Fruit fly (Drosophila melanogaster) whole organism, embryonic: ENCODE results near the gene Iru.
A peak's percentile ranks its signal among the peaks of the same experiment; 100 is the strongest.

Experiments used
- Atf3 ChIP-seq: fragments of 200-800 bp; sonication (Bioruptor generic); optimal IDR thresholded peaks from 3 replicates; lab custom pipeline; 2016; ENCODE audit warnings: missing biosample characterization, missing genetic modification characterization
- Bteb2 ChIP-seq: fragments of 200-800 bp; sonication (Bioruptor generic); optimal IDR thresholded peaks from 2 replicates; lab custom pipeline; 2016; ENCODE audit warnings: missing biosample characterization, missing genetic modification characterization
- CG10366 ChIP-seq: fragments of 200-800 bp; sonication (Bioruptor generic); IDR thresholded peaks from 2 replicates; pipeline ENCODE4 v1.3.6; 2022; ENCODE audit warnings: missing biosample characterization, missing genetic modification characterization
- CG10543 ChIP-seq: fragments of 200-800 bp; sonication (Bioruptor generic); optimal IDR thresholded peaks from 3 replicates; lab custom pipeline; 2017; ENCODE audit warnings: missing biosample characterization, mild to moderate bottlenecking, missing genetic modification characterization, moderate library complexity
- CG13775 ChIP-seq: fragments of 200-800 bp; sonication (Bioruptor generic); optimal IDR thresholded peaks from 3 replicates; lab custom pipeline; 2017; ENCODE audit warnings: missing biosample characterization, mild to moderate bottlenecking, missing genetic modification characterization
- CG14441 ChIP-seq: fragments of 200-800 bp; sonication (Bioruptor generic); IDR thresholded peaks from 2 replicates; pipeline ENCODE4 v1.3.6; 2022; ENCODE audit warnings: missing biosample characterization, missing genetic modification characterization
- CG14860 ChIP-seq: fragments of 200-800 bp; sonication (Bioruptor generic); IDR thresholded peaks from 3 replicates; pipeline ENCODE4 v1.3.6; 2022; ENCODE audit warnings: missing biosample characterization, missing genetic modification characterization; ENCODE audit not compliant: partially characterized antibody
- CG15479 ChIP-seq: fragments of 200-800 bp; sonication (Bioruptor generic); optimal IDR thresholded peaks from 3 replicates; lab custom pipeline; 2019; ENCODE audit warnings: missing biosample characterization, mild to moderate bottlenecking, missing genetic modification characterization, moderate library complexity
- CG16813 ChIP-seq: fragments of 200-800 bp; sonication (Bioruptor generic); IDR thresholded peaks from 3 replicates; pipeline ENCODE4 v1.3.6; 2022; ENCODE audit warnings: missing biosample characterization, missing genetic modification characterization; ENCODE audit not compliant: partially characterized antibody
- CG1832 ChIP-seq: fragments of 200-800 bp; sonication (Bioruptor generic); optimal IDR thresholded peaks from 2 replicates; lab custom pipeline; 2017; ENCODE audit warnings: missing biosample characterization, mild to moderate bottlenecking, missing genetic modification characterization, inconsistent platforms
- CG30431 ChIP-seq: fragments of 200-800 bp; sonication (Bioruptor generic); optimal IDR thresholded peaks from 2 replicates; lab custom pipeline; 2017; ENCODE audit warnings: missing biosample characterization, missing genetic modification characterization
- CG3065 ChIP-seq: fragments of 200-800 bp; sonication (Bioruptor generic); optimal IDR thresholded peaks from 2 replicates; lab custom pipeline; 2016; ENCODE audit warnings: missing biosample characterization, missing genetic modification characterization
- CG31224 ChIP-seq: fragments of 200-800 bp; sonication (Bioruptor generic); IDR thresholded peaks from 2 replicates; pipeline ENCODE4 v1.3.6; 2022; ENCODE audit warnings: missing biosample characterization, missing genetic modification characterization
- CG3847 ChIP-seq: fragments of 200-800 bp; sonication (Bioruptor generic); IDR thresholded peaks from 2 replicates; pipeline ENCODE4 v1.3.6; 2022; ENCODE audit warnings: missing biosample characterization, missing genetic modification characterization
- CG8924 ChIP-seq: fragments of 200-800 bp; optimal IDR thresholded peaks from 3 replicates; lab custom pipeline; 2019; ENCODE audit warnings: missing biosample characterization, mild to moderate bottlenecking, missing genetic modification characterization, moderate library complexity
- CG9817 ChIP-seq: fragments of 200-800 bp; sonication (Bioruptor generic); optimal IDR thresholded peaks from 2 replicates; lab custom pipeline; 2018; ENCODE audit warnings: missing biosample characterization, mild to moderate bottlenecking, missing genetic modification characterization, moderate library complexity
- CG9932 ChIP-seq: fragments of 200-800 bp; sonication (Bioruptor generic); IDR thresholded peaks from 2 replicates; pipeline ENCODE4 v1.3.6; 2022; ENCODE audit warnings: missing biosample characterization, missing genetic modification characterization
- Fer1 ChIP-seq: fragments of 200-800 bp; sonication (Bioruptor generic); optimal IDR thresholded peaks from 2 replicates; lab custom pipeline; 2017; ENCODE audit warnings: missing biosample characterization, mild to moderate bottlenecking, missing genetic modification characterization
- Mad ChIP-seq: fragments of 200-800 bp; sonication (Bioruptor generic); optimal IDR thresholded peaks from 2 replicates; lab custom pipeline; 2016; ENCODE audit warnings: missing biosample characterization, missing genetic modification characterization
- Max ChIP-seq: fragments of 200-800 bp; sonication (Bioruptor generic); optimal IDR thresholded peaks from 2 replicates; lab custom pipeline; 2016; ENCODE audit warnings: missing biosample characterization, mild to moderate bottlenecking, missing genetic modification characterization
- Med ChIP-seq: fragments of 200-800 bp; sonication (Bioruptor generic); peaks from one replicate; lab custom pipeline; 2016; ENCODE audit warnings: missing biosample characterization, missing genetic modification characterization, mild to moderate bottlenecking, inconsistent platforms, moderate library complexity
- Opbp ChIP-seq: fragments of 200-800 bp; sonication (Bioruptor generic); IDR thresholded peaks from 3 replicates; pipeline ENCODE4 v1.3.6; 2022; ENCODE audit warnings: missing biosample characterization, missing genetic modification characterization; ENCODE audit not compliant: partially characterized antibody
- Optix ChIP-seq: fragments of 200-800 bp; sonication (Bioruptor generic); IDR thresholded peaks from 3 replicates; pipeline ENCODE4 v1.3.6; 2022; ENCODE audit warnings: missing biosample characterization, missing genetic modification characterization
- Sry-β ChIP-seq: fragments of 200-800 bp; sonication (Bioruptor generic); optimal IDR thresholded peaks from 2 replicates; lab custom pipeline; 2018; ENCODE audit warnings: missing biosample characterization, mild to moderate bottlenecking, missing genetic modification characterization, moderate library complexity
- Trl ChIP-seq, 3 experiments: fragments of >200 bp in 2 of 3; fragments of 200-800 bp in 1 of 3; sonication (Bioruptor generic) in 1 of 3; optimal IDR thresholded peaks; 2 replicates in 1 of 3; 3 replicates in 2 of 3; lab custom pipeline; 2016 to 2017; ENCODE audit warnings: missing biosample characterization in 1 of 3, missing genetic modification characterization in 1 of 3
- YL-1 ChIP-seq: fragments of 200-800 bp; sonication (Bioruptor generic); optimal IDR thresholded peaks from 3 replicates; lab custom pipeline; 2017; ENCODE audit warnings: missing biosample characterization, mild to moderate bottlenecking, missing genetic modification characterization
- abd-A ChIP-seq: fragments of 200-800 bp; sonication (Bioruptor generic); optimal IDR thresholded peaks from 3 replicates; lab custom pipeline; 2019; ENCODE audit warnings: missing biosample characterization, mild to moderate bottlenecking, missing genetic modification characterization, moderate library complexity
- bsh ChIP-seq, 2 experiments: fragments of 200-800 bp; sonication (Bioruptor generic); optimal IDR thresholded peaks; 2 replicates each; lab custom pipeline; 2017 to 2018; ENCODE audit warnings: mild to moderate bottlenecking in 2 of 2, missing biosample characterization in 2 of 2, missing genetic modification characterization in 2 of 2, moderate library complexity in 1 of 2
- cg ChIP-seq: fragments of 200-800 bp; sonication (Bioruptor generic); optimal IDR thresholded peaks from 3 replicates; lab custom pipeline; 2019; ENCODE audit warnings: missing biosample characterization, mild to moderate bottlenecking, missing genetic modification characterization, moderate library complexity
- corto ChIP-seq: fragments of 200-800 bp; sonication (Bioruptor generic); optimal IDR thresholded peaks from 2 replicates; lab custom pipeline; 2016; ENCODE audit warnings: missing biosample characterization, mild to moderate bottlenecking, missing genetic modification characterization, moderate library complexity
- croc ChIP-seq: fragments of 200-800 bp; sonication (Bioruptor generic); conservative IDR thresholded peaks from 3 replicates; pipeline ENCODE4 v1.3.6; 2022; ENCODE audit warnings: missing biosample characterization, missing genetic modification characterization
- crp ChIP-seq, 2 experiments: fragments of 200-800 bp; sonication (Bioruptor generic); optimal IDR thresholded peaks; 2 replicates in 1 of 2; 3 replicates in 1 of 2; lab custom pipeline; 2017; ENCODE audit warnings: missing biosample characterization in 2 of 2, missing genetic modification characterization in 2 of 2, mild to moderate bottlenecking in 1 of 2, moderate library complexity in 1 of 2
- dati ChIP-seq: fragments of 200-800 bp; sonication (Bioruptor generic); IDR thresholded peaks from 2 replicates; pipeline ENCODE4 v1.3.6; 2022; ENCODE audit warnings: missing biosample characterization, missing genetic modification characterization
- dmrt11E ChIP-seq: fragments of 200-800 bp; sonication (Bioruptor generic); optimal IDR thresholded peaks from 3 replicates; lab custom pipeline; 2018; ENCODE audit warnings: missing biosample characterization, mild to moderate bottlenecking, missing genetic modification characterization, moderate library complexity
- dysf ChIP-seq: fragments of 200-800 bp; sonication (Bioruptor generic); IDR thresholded peaks from 3 replicates; pipeline ENCODE4 v1.3.6; 2022; ENCODE audit warnings: missing biosample characterization, missing genetic modification characterization
- emc ChIP-seq: fragments of 200-800 bp; sonication (Bioruptor generic); optimal IDR thresholded peaks from 2 replicates; lab custom pipeline; 2016; ENCODE audit warnings: missing biosample characterization, missing genetic modification characterization
- fd102C ChIP-seq: fragments of 200-800 bp; sonication (Bioruptor generic); optimal IDR thresholded peaks from 2 replicates; lab custom pipeline; 2018; ENCODE audit warnings: missing biosample characterization, mild to moderate bottlenecking, missing genetic modification characterization, moderate library complexity
- gem ChIP-seq: fragments of 200-800 bp; sonication (Bioruptor generic); optimal IDR thresholded peaks from 2 replicates; lab custom pipeline; 2019; ENCODE audit warnings: missing biosample characterization, mild to moderate bottlenecking, missing genetic modification characterization, moderate library complexity
- grn ChIP-seq: fragments of 200-800 bp; sonication (Bioruptor generic); optimal IDR thresholded peaks from 3 replicates; lab custom pipeline; 2017; ENCODE audit warnings: missing biosample characterization, missing genetic modification characterization
- jigr1 ChIP-seq: fragments of 200-800 bp; sonication (Bioruptor generic); IDR thresholded peaks from 3 replicates; pipeline ENCODE4 v1.3.6; 2022; ENCODE audit warnings: missing biosample characterization, missing genetic modification characterization
- ken ChIP-seq: fragments of 200-800 bp; sonication (Bioruptor generic); IDR thresholded peaks from 3 replicates; pipeline ENCODE4 v1.3.6; 2022; ENCODE audit warnings: missing biosample characterization, missing genetic modification characterization
- knrl ChIP-seq: fragments of 200-800 bp; sonication (Bioruptor generic); IDR thresholded peaks from 3 replicates; pipeline ENCODE4 v1.3.6; 2022; ENCODE audit warnings: missing biosample characterization, missing genetic modification characterization; ENCODE audit not compliant: partially characterized antibody
- lbe ChIP-seq: fragments of 200-800 bp; sonication (Bioruptor generic); optimal IDR thresholded peaks from 2 replicates; lab custom pipeline; 2016; ENCODE audit warnings: missing biosample characterization, mild to moderate bottlenecking, missing genetic modification characterization
- nerfin-2 ChIP-seq: fragments of 200-800 bp; sonication (Bioruptor generic); IDR thresholded peaks from 2 replicates; pipeline ENCODE4 v1.3.6; 2022; ENCODE audit warnings: missing biosample characterization, missing genetic modification characterization; ENCODE audit not compliant: partially characterized antibody
- nmo ChIP-seq: fragments of 200-800 bp; sonication (Bioruptor generic); optimal IDR thresholded peaks from 2 replicates; lab custom pipeline; 2018; ENCODE audit warnings: missing biosample characterization, mild to moderate bottlenecking, missing genetic modification characterization, moderate library complexity
- repo ChIP-seq: fragments of 200-800 bp; sonication (Bioruptor generic); optimal IDR thresholded peaks from 2 replicates; lab custom pipeline; 2016; ENCODE audit warnings: missing biosample characterization, missing genetic modification characterization
- slbo ChIP-seq: fragments of 200-800 bp; sonication (Bioruptor generic); IDR thresholded peaks from 2 replicates; pipeline ENCODE4 v1.3.6; 2022; ENCODE audit warnings: missing biosample characterization, missing genetic modification characterization
- slp2 ChIP-seq: fragments of 200-800 bp; sonication (Bioruptor generic); optimal IDR thresholded peaks from 2 replicates; lab custom pipeline; 2016; ENCODE audit warnings: missing biosample characterization, missing genetic modification characterization
- stwl ChIP-seq: fragments of 200-800 bp; sonication (Bioruptor generic); optimal IDR thresholded peaks from 3 replicates; lab custom pipeline; 2018; ENCODE audit warnings: missing biosample characterization, mild to moderate bottlenecking, missing genetic modification characterization, moderate library complexity
- wor ChIP-seq: fragments of 200-800 bp; sonication (Bioruptor generic); IDR thresholded peaks from 2 replicates; pipeline ENCODE4 v1.3.6; 2022; ENCODE audit warnings: missing biosample characterization, missing genetic modification characterization

Iru gene

dm6 chr3R:9053850-9054441 lies 47.7 kb downstream of the Iru start (continued):
- TF ChIP-seq CG16813 (GFP tag; lab: Robert Waterston, UW) (no peak), slp2 (GFP tag; lab: Kevin White, UChicago) (no peak), stwl (no peak), slbo (GFP tag; lab: Robert Waterston, UW) (no peak), YL-1 (GFP tag; lab: Kevin White, UChicago) (no peak), CG9817 (tag; lab: Kevin White, UChicago) (peak; percentile 38), CG13775 (GFP tag; lab: Kevin White, UChicago) (peak; percentile 53), Mad (no peak), nmo (GFP tag; lab: Kevin White, UChicago) (peak; percentile 68), Max (no peak), wor (no peak), Bteb2 (GFP tag; lab: Kevin White, UChicago) (no peak), dmrt11E (tag; lab: Kevin White, UChicago) (no peak), CG31224 (GFP tag; lab: Robert Waterston, UW) (no peak), Fer1 (GFP tag; lab: Kevin White, UChicago) (peak; percentile 38), bsh (GFP tag; optimal IDR thresholded peaks at IDR 0.05; lab: Kevin White, UChicago) (peak in 1 of 2 experiments; percentile 20), jigr1 (no peak), nerfin-2 (GFP tag; lab: Robert Waterston, UW) (no peak), lbe (GFP tag; lab: Kevin White, UChicago) (no peak), Sry-β (GFP tag; lab: Kevin White, UChicago) (no peak), grn (GFP tag; lab: Kevin White, UChicago) (no peak), CG14860 (GFP tag; lab: Robert Waterston, UW) (no peak), gem (peak; percentile 67), CG15479 (GFP tag; lab: Kevin White, UChicago) (no peak), CG3065 (GFP tag; lab: Kevin White, UChicago) (no peak), fd102C (GFP tag; lab: Kevin White, UChicago) (no peak), corto (no peak), croc (GFP tag; lab: Robert Waterston, UW) (peak; percentile 27; the same call in 1 of the 3 replicates), CG8924 (tag; lab: Kevin White, UChicago) (no peak), Trl (optimal IDR thresholded peaks at IDR 0.05; lab: Kevin White, UChicago) (no peak), Trl (GFP tag; optimal IDR thresholded peaks at IDR 0.05; lab: Kevin White, UChicago) (no peak), dati (GFP tag; lab: Robert Waterston, UW) (no peak), Opbp (GFP tag; lab: Robert Waterston, UW) (no peak), ken (GFP tag; lab: Robert Waterston, UW) (no peak), CG10543 (GFP tag; lab: Kevin White, UChicago) (no peak), knrl (GFP tag; lab: Robert Waterston, UW) (no peak), cg (GFP tag; lab: Kevin White, UChicago) (no peak), CG10366 (GFP tag; lab: Robert Waterston, UW) (no peak), CG9932 (GFP tag; lab: Robert Waterston, UW) (no peak), Med (GFP tag; lab: Kevin White, UChicago) (peak; percentile 78), CG30431 (GFP tag; lab: Kevin White, UChicago) (peak; percentile 8), CG3847 (no peak), emc (GFP tag; lab: Kevin White, UChicago) (no peak), repo (GFP tag; lab: Kevin White, UChicago) (no peak), dysf (no peak), abd-A (no peak), Optix (GFP tag; lab: Robert Waterston, UW) (no peak), Atf3 (GFP tag; lab: Kevin White, UChicago) (no peak), crp (GFP tag; optimal IDR thresholded peaks at IDR 0.05; lab: Kevin White, UChicago) (no peak), CG1832 (GFP tag; lab: Kevin White, UChicago) (no peak), CG14441 (GFP tag; lab: Robert Waterston, UW) (no peak)
